Worm (Caenorhabditis elegans): ENCODE results near the gene grdn-1.
A peak's percentile ranks its signal among the peaks of the same experiment; 100 is the strongest.

DNA sequence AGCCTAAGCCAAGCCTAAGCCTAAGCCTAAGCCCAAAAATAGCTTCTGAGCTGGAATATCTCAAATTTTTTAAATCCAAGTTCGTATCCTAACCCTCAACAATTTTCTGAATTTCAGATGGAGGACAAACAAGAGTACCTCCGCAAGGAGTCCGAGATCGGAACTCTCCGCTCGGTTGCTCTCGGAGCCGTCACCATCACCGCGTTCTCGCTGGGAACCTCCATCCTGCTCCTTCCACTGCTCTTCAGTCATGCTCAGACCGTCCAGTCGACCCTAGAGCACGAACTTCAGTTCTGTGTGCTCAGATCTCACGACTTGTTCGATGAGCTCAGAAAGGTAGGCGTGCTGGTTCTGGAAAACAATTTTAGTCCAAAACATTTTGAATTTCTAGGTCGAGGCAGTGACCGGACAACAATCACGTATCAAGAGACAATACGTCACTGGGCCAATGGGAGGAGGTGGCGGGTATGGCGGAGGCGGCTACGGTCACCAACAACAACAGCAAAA, 45.9 kb downstream of the grdn-1 start, which contains the start of gene col-42:
- no peak for TF ChIP-seq nhr-11 (tag; optimal IDR thresholded peaks at IDR 0.05)
- TF ChIP-seq ztf-11 (tag; optimal IDR thresholded peaks at IDR 0.05): no peak
- no peak for TF ChIP-seq nhr-77 (tag; optimal IDR thresholded peaks at IDR 0.05)
- no peak for TF ChIP-seq F10B5.3 (tag; optimal IDR thresholded peaks at IDR 0.05)
- no peak for TF ChIP-seq lin-13 (GFP tag; optimal IDR thresholded peaks at IDR 0.05)
- no peak for TF ChIP-seq lsy-2 (tag; optimal IDR thresholded peaks at IDR 0.05)
- no peak for TF ChIP-seq snpc-4 (tag; optimal IDR thresholded peaks at IDR 0.05)
- no peak for TF ChIP-seq pqm-1 (tag; optimal IDR thresholded peaks at IDR 0.05)
- no peak for TF ChIP-seq lin-15B (tag; optimal IDR thresholded peaks at IDR 0.05)
- TF ChIP-seq ama-1 (optimal IDR thresholded peaks at IDR 0.05): peak; percentile 38
- no peak for TF ChIP-seq daf-19 (GFP tag; conservative IDR thresholded peaks at IDR 0.05)
- no peak for TF ChIP-seq attf-4 (tag; optimal IDR thresholded peaks at IDR 0.05)
